Worm (Caenorhabditis elegans) whole organism, mixed stage, embryonic: ENCODE data around the gene aman-1.

ENCODE experiments used
- hlh-1 ChIP-seq: fragments of 150-350 bp; optimal IDR thresholded peaks from 2 replicates; lab custom pipeline; 2014; ENCODE audit warnings: missing biosample characterization, missing genetic modification reagents, missing genetic modification characterization
- lin-13 ChIP-seq: fragments of 150-350 bp; optimal IDR thresholded peaks from 2 replicates; lab custom pipeline; 2014; ENCODE audit warnings: missing biosample characterization, missing genetic modification characterization
- pha-4 ChIP-seq: fragments of 150-350 bp; optimal IDR thresholded peaks from 2 replicates; lab custom pipeline; 2018; ENCODE audit warnings: missing biosample characterization, missing genetic modification reagents, missing genetic modification characterization

DNA sequence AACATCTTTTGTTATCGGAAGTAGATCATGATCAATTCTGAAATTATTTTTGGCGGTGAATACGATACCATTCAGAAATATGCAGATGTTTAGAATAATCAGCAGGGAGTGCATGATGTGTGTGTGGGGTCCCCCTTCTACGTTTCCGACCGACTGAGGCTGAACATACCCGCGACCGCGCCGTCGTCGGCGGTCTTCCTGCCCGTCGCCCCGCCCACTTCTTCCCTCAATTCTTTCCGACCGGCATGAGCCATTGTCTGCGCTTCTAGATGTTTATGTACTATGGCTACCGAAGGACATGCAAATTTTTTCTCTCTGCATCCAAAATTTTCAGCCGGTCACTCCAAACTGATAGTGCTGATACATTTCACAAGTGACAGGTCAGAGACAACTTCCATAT, 11.1 kb downstream of the aman-1 start:
- TF ChIP-seq pha-4 (tag; lab: Kevin White, UChicago) (no peak), lin-13 (no peak), hlh-1 (tag; lab: Kevin White, UChicago) (no peak)
